Fruit fly (Drosophila melanogaster): ENCODE measurements around the gene Vav.

Gene Vav

dm6 chrX:19305172-19305571 is 43.6 kb downstream of the Vav start:
- TF ChIP-seq CG17801 (GFP tag; optimal IDR thresholded peaks at IDR 0.05; ENCODE audit: partially characterized antibody) = no peak

dm6 chrX:19306531-19306930 is 44.9 kb downstream of the Vav start:
- TF ChIP-seq CG17801 (GFP tag; optimal IDR thresholded peaks at IDR 0.05; ENCODE audit: partially characterized antibody) = peak; percentile 9

dm6 chrX:19307810-19308456 is 46.3 kb downstream of the Vav start, which contains the start of gene CG8051:
Gene CG8051, minus strand, starts transcription at chrX:19307925.
- TF ChIP-seq CG17801 (GFP tag; optimal IDR thresholded peaks at IDR 0.05; ENCODE audit: partially characterized antibody) = no peak

- no peak for TF ChIP-seq CG17801 (GFP tag; optimal IDR thresholded peaks at IDR 0.05; ENCODE audit: partially characterized antibody)
These were observed 48.0 kb downstream of the Vav start for dm6 chrX:19309648-19310047.

- no peak for TF ChIP-seq CG17801 (GFP tag; optimal IDR thresholded peaks at IDR 0.05; ENCODE audit: partially characterized antibody)
These were observed 52.9 kb downstream of the Vav start for dm6 chrX:19314283-19315178.

- TF ChIP-seq CG17801 (GFP tag; optimal IDR thresholded peaks at IDR 0.05; ENCODE audit: partially characterized antibody) = peak; percentile 7
These were observed 54.0 kb downstream of the Vav start for dm6 chrX:19315421-19316260.

dm6 chrX:19316583-19316982 is 55.0 kb downstream of the Vav start:
- TF ChIP-seq CG17801 (GFP tag; optimal IDR thresholded peaks at IDR 0.05; ENCODE audit: partially characterized antibody) = no peak

dm6 chrX:19317058-19317767 is 55.6 kb downstream of the Vav start:
- TF ChIP-seq CG17801 (GFP tag; optimal IDR thresholded peaks at IDR 0.05; ENCODE audit: partially characterized antibody) = peak; percentile 68

dm6 chrX:19318924-19319323 is 57.3 kb downstream of the Vav start:
- no peak for TF ChIP-seq CG17801 (GFP tag; optimal IDR thresholded peaks at IDR 0.05; ENCODE audit: partially characterized antibody)

- peak; percentile 96 for TF ChIP-seq CG17801 (GFP tag; optimal IDR thresholded peaks at IDR 0.05; ENCODE audit: partially characterized antibody)
These were observed 60.4 kb downstream of the Vav start, which contains the start of gene out for dm6 chrX:19321820-19322708. Gene out, minus strand, starts transcription at chrX:19322106.
